Fruit fly (Drosophila melanogaster) whole organism, embryonic: Measurements from ENCODE around the gene CG34417.

ENCODE experiments used
- Aef1 ChIP-seq: fragments of 200-800 bp; sonication (Bioruptor generic); IDR thresholded peaks from 3 replicates; pipeline ENCODE4 v1.3.6; 2022; ENCODE audit warnings: missing biosample characterization, missing genetic modification characterization
- CG10267 ChIP-seq: fragments of 200-800 bp; sonication (Bioruptor generic); optimal IDR thresholded peaks from 2 replicates; lab custom pipeline; 2018; ENCODE audit warnings: missing biosample characterization, mild to moderate bottlenecking, missing genetic modification characterization, moderate library complexity
- CG17186 ChIP-seq: fragments of 200-800 bp; sonication (Bioruptor generic); optimal IDR thresholded peaks from 3 replicates; lab custom pipeline; 2017; ENCODE audit warnings: missing biosample characterization, missing genetic modification reagents, missing genetic modification characterization
- CG2712 ChIP-seq: fragments of 200-800 bp; optimal IDR thresholded peaks from 3 replicates; lab custom pipeline; 2019; ENCODE audit warnings: missing biosample characterization, mild to moderate bottlenecking, missing genetic modification characterization, moderate library complexity
- CG30020 ChIP-seq: fragments of 200-800 bp; optimal IDR thresholded peaks from 2 replicates; lab custom pipeline; 2019; ENCODE audit warnings: missing biosample characterization, mild to moderate bottlenecking, missing genetic modification characterization, moderate library complexity
- CG32767 ChIP-seq: fragments of 200-800 bp; sonication (Bioruptor generic); IDR thresholded peaks from 2 replicates; pipeline ENCODE4 v1.3.6; 2022; ENCODE audit warnings: missing biosample characterization, missing genetic modification characterization
- CG4282 ChIP-seq: fragments of 200-800 bp; sonication (Bioruptor generic); optimal IDR thresholded peaks from 2 replicates; lab custom pipeline; 2016; ENCODE audit warnings: missing biosample characterization, missing genetic modification characterization
- CG6683 ChIP-seq: fragments of 200-800 bp; sonication (Bioruptor generic); optimal IDR thresholded peaks from 2 replicates; lab custom pipeline; 2017; ENCODE audit warnings: missing biosample characterization, mild to moderate bottlenecking, missing genetic modification characterization, missing genetic modification reagents
- Fer2 ChIP-seq: fragments of 200-800 bp; sonication (Bioruptor generic); optimal IDR thresholded peaks from 2 replicates; lab custom pipeline; 2018; ENCODE audit warnings: missing biosample characterization, mild to moderate bottlenecking, missing genetic modification characterization, moderate library complexity
- Med ChIP-seq: fragments of 200-800 bp; sonication (Bioruptor generic); peaks from one replicate; lab custom pipeline; 2016; ENCODE audit warnings: missing biosample characterization, missing genetic modification characterization, mild to moderate bottlenecking, inconsistent platforms, moderate library complexity
- Myb ChIP-seq: fragments of 200-800 bp; sonication (Bioruptor generic); optimal IDR thresholded peaks from 2 replicates; lab custom pipeline; 2016; ENCODE audit warnings: missing biosample characterization, missing genetic modification characterization
- NC2α ChIP-seq: fragments of 200-800 bp; sonication (Bioruptor generic); optimal IDR thresholded peaks from 2 replicates; lab custom pipeline; 2016; ENCODE audit warnings: missing biosample characterization, missing genetic modification characterization
- Optix ChIP-seq: fragments of 200-800 bp; sonication (Bioruptor generic); IDR thresholded peaks from 3 replicates; pipeline ENCODE4 v1.3.6; 2022; ENCODE audit warnings: missing biosample characterization, missing genetic modification characterization
- PHDP ChIP-seq: fragments of 200-800 bp; sonication (Bioruptor generic); optimal IDR thresholded peaks from 3 replicates; lab custom pipeline; 2018; ENCODE audit warnings: missing biosample characterization, mild to moderate bottlenecking, missing genetic modification characterization, moderate library complexity
- Rx ChIP-seq: fragments of 200-800 bp; sonication (Bioruptor generic); IDR thresholded peaks from 2 replicates; pipeline ENCODE4 v1.3.6; 2022; ENCODE audit warnings: missing biosample characterization, missing genetic modification characterization
- Sry-δ ChIP-seq: fragments of 200-800 bp; sonication (Bioruptor generic); optimal IDR thresholded peaks from 2 replicates; lab custom pipeline; 2016; ENCODE audit warnings: missing biosample characterization, missing genetic modification characterization
- Stat92E ChIP-seq, 3 experiments: fragments of >200 bp in 2 of 3; fragments of 200-800 bp in 1 of 3; sonication (Bioruptor generic) in 1 of 3; optimal IDR thresholded peaks; 2 replicates each; lab custom pipeline; 2017 to 2019; ENCODE audit warnings: missing biosample characterization in 3 of 3, missing genetic modification characterization in 3 of 3, mild to moderate bottlenecking in 1 of 3, moderate library complexity in 1 of 3
- abd-A ChIP-seq: fragments of 200-800 bp; sonication (Bioruptor generic); optimal IDR thresholded peaks from 3 replicates; lab custom pipeline; 2019; ENCODE audit warnings: missing biosample characterization, mild to moderate bottlenecking, missing genetic modification characterization, moderate library complexity
- ac ChIP-seq: fragments of 200-800 bp; sonication (Bioruptor generic); optimal IDR thresholded peaks from 3 replicates; lab custom pipeline; 2017; ENCODE audit warnings: missing biosample characterization, mild to moderate bottlenecking, missing genetic modification characterization
- ato ChIP-seq: fragments of 200-800 bp; sonication (Bioruptor generic); IDR thresholded peaks from 2 replicates; pipeline ENCODE4 v1.3.6; 2022; ENCODE audit warnings: missing biosample characterization, missing genetic modification characterization; ENCODE audit not compliant: partially characterized antibody
- caup ChIP-seq: fragments of 200-800 bp; sonication (Bioruptor generic); optimal IDR thresholded peaks from 3 replicates; lab custom pipeline; 2017; ENCODE audit warnings: missing biosample characterization, mild to moderate bottlenecking, missing genetic modification characterization, moderate library complexity; ENCODE audit not compliant: severe bottlenecking
- chif ChIP-seq, 2 experiments: fragments of 200-800 bp; sonication (Bioruptor generic); optimal IDR thresholded peaks; 3 replicates each; lab custom pipeline; 2016; ENCODE audit warnings: missing biosample characterization in 2 of 2, missing genetic modification characterization in 2 of 2
- chm ChIP-seq: fragments of 200-800 bp; sonication (Bioruptor generic); IDR thresholded peaks from 2 replicates; pipeline ENCODE4 v1.3.6; 2022; ENCODE audit warnings: missing biosample characterization, missing genetic modification characterization
- danr ChIP-seq: fragments of 200-800 bp; sonication (Bioruptor generic); IDR thresholded peaks from 2 replicates; pipeline ENCODE4 v1.3.6; 2022; ENCODE audit warnings: missing biosample characterization, missing genetic modification characterization
- dm ChIP-seq: fragments of 200-800 bp; sonication (Bioruptor generic); optimal IDR thresholded peaks from 3 replicates; lab custom pipeline; 2016; ENCODE audit warnings: missing biosample characterization, missing genetic modification characterization
- fd102C ChIP-seq: fragments of 200-800 bp; sonication (Bioruptor generic); optimal IDR thresholded peaks from 2 replicates; lab custom pipeline; 2018; ENCODE audit warnings: missing biosample characterization, mild to moderate bottlenecking, missing genetic modification characterization, moderate library complexity
- gce ChIP-seq: fragments of 200-800 bp; sonication (Bioruptor generic); IDR thresholded peaks from 3 replicates; pipeline ENCODE4 v1.3.6; 2022; ENCODE audit warnings: missing biosample characterization, missing genetic modification characterization
- gem ChIP-seq: fragments of 200-800 bp; sonication (Bioruptor generic); optimal IDR thresholded peaks from 2 replicates; lab custom pipeline; 2019; ENCODE audit warnings: missing biosample characterization, mild to moderate bottlenecking, missing genetic modification characterization, moderate library complexity
- hth ChIP-seq: fragments of >200 bp; optimal IDR thresholded peaks from 2 replicates; lab custom pipeline; 2017; ENCODE audit warnings: inconsistent platforms
- jing ChIP-seq: fragments of 200-800 bp; sonication (Bioruptor generic); optimal IDR thresholded peaks from 2 replicates; lab custom pipeline; 2018; ENCODE audit warnings: missing biosample characterization, mild to moderate bottlenecking, missing genetic modification characterization
- kah ChIP-seq: fragments of 200-800 bp; sonication (Bioruptor generic); optimal IDR thresholded peaks from 2 replicates; lab custom pipeline; 2018; ENCODE audit warnings: missing biosample characterization, mild to moderate bottlenecking, missing genetic modification characterization
- lola ChIP-seq, 3 experiments: fragments of >200 bp in 2 of 3; fragments of 200-800 bp in 1 of 3; sonication (Bioruptor generic) in 1 of 3; optimal IDR thresholded peaks; 2 replicates each; lab custom pipeline; 2017 to 2019; ENCODE audit warnings: missing biosample characterization in 3 of 3, missing genetic modification characterization in 3 of 3, mild to moderate bottlenecking in 1 of 3, moderate library complexity in 1 of 3
- maf-S ChIP-seq: fragments of 200-800 bp; sonication (Bioruptor generic); optimal IDR thresholded peaks from 2 replicates; lab custom pipeline; 2016; ENCODE audit warnings: missing biosample characterization, missing genetic modification characterization
- mirr ChIP-seq: fragments of 200-800 bp; sonication (Bioruptor generic); optimal IDR thresholded peaks from 3 replicates; lab custom pipeline; 2018; ENCODE audit warnings: missing biosample characterization, mild to moderate bottlenecking, missing genetic modification characterization
- nerfin-1 ChIP-seq: fragments of 200-800 bp; sonication (Bioruptor generic); optimal IDR thresholded peaks from 3 replicates; lab custom pipeline; 2019; ENCODE audit warnings: missing biosample characterization, mild to moderate bottlenecking, missing genetic modification characterization, moderate library complexity
- nom ChIP-seq: fragments of 200-800 bp; sonication (Bioruptor generic); optimal IDR thresholded peaks from 2 replicates; lab custom pipeline; 2017; ENCODE audit warnings: missing biosample characterization, missing genetic modification characterization, mild to moderate bottlenecking, moderate library complexity, missing genetic modification reagents
- odd ChIP-seq: fragments of 200-800 bp; sonication (Bioruptor generic); optimal IDR thresholded peaks from 2 replicates; lab custom pipeline; 2017; ENCODE audit warnings: missing biosample characterization, mild to moderate bottlenecking, missing genetic modification characterization
- ro ChIP-seq: fragments of 200-800 bp; sonication (Bioruptor generic); IDR thresholded peaks from 2 replicates; pipeline ENCODE4 v1.3.6; 2022; ENCODE audit warnings: missing biosample characterization, missing genetic modification characterization
- sd ChIP-seq: fragments of 200-800 bp; sonication (Bioruptor generic); optimal IDR thresholded peaks from 3 replicates; lab custom pipeline; 2018; ENCODE audit warnings: missing biosample characterization, mild to moderate bottlenecking, missing genetic modification characterization, moderate library complexity
- sima ChIP-seq: fragments of 200-800 bp; sonication (Bioruptor generic); optimal IDR thresholded peaks from 2 replicates; lab custom pipeline; 2016; ENCODE audit warnings: missing biosample characterization, missing genetic modification characterization
- sisA ChIP-seq: fragments of 200-800 bp; sonication (Bioruptor generic); IDR thresholded peaks from 2 replicates; pipeline ENCODE4 v1.3.6; 2022; ENCODE audit warnings: missing biosample characterization, missing genetic modification characterization
- yki ChIP-seq: fragments of >200 bp; optimal IDR thresholded peaks from 3 replicates; lab custom pipeline; 2018

Gene CG34417

dm6 chrX:6592093-6592492 is 51.5 kb downstream of the CG34417 start (continued):
- TF ChIP-seq kah: no peak
- peak; percentile 31 for TF ChIP-seq PHDP (tag; lab: Kevin White, UChicago)
- TF ChIP-seq caup (GFP tag; lab: Kevin White, UChicago): peak; percentile 74
- no peak for TF ChIP-seq abd-A (tag; lab: Kevin White, UChicago)
- TF ChIP-seq dm: no peak
- no peak for TF ChIP-seq sisA (GFP tag; lab: Robert Waterston, UW)
- no peak for TF ChIP-seq CG30020 (tag; lab: Kevin White, UChicago)
- TF ChIP-seq Sry-δ (GFP tag; lab: Kevin White, UChicago): no peak
- no peak for TF ChIP-seq lola (GFP tag; optimal IDR thresholded peaks at IDR 0.05; lab: Kevin White, UChicago)
- TF ChIP-seq CG32767 (GFP tag; lab: Robert Waterston, UW): no peak
- TF ChIP-seq ato (GFP tag; lab: Robert Waterston, UW): no peak
- TF ChIP-seq sima (GFP tag; lab: Kevin White, UChicago): no peak
- TF ChIP-seq CG17186 (GFP tag; lab: Kevin White, UChicago): no peak
- peak; percentile 19 for TF ChIP-seq mirr (GFP tag; lab: Kevin White, UChicago)
- no peak for TF ChIP-seq CG10267 (tag; lab: Kevin White, UChicago)
- no peak for TF ChIP-seq NC2α (GFP tag; lab: Kevin White, UChicago)
- TF ChIP-seq Aef1 (GFP tag; lab: Robert Waterston, UW): no peak
- no peak for TF ChIP-seq yki
- no peak for TF ChIP-seq hth (lab: Kevin White, UChicago)
- no peak for TF ChIP-seq sd (tag; lab: Kevin White, UChicago)
- TF ChIP-seq Stat92E (GFP tag; optimal IDR thresholded peaks at IDR 0.05; lab: Kevin White, UChicago): no peak
- TF ChIP-seq CG2712 (tag; lab: Kevin White, UChicago): no peak
- no peak for TF ChIP-seq Rx (GFP tag; lab: Robert Waterston, UW)
- TF ChIP-seq Myb: no peak
- TF ChIP-seq nerfin-1: no peak
- TF ChIP-seq odd (GFP tag; lab: Kevin White, UChicago): peak; percentile 20
- TF ChIP-seq chif (GFP tag; optimal IDR thresholded peaks at IDR 0.05; lab: Kevin White, UChicago): no peak
- no peak for TF ChIP-seq ro (GFP tag; lab: Robert Waterston, UW)
- TF ChIP-seq fd102C (GFP tag; lab: Kevin White, UChicago): no peak
- TF ChIP-seq danr (GFP tag; lab: Robert Waterston, UW): no peak

dm6 chrX:6592745-6593144 is 52.2 kb downstream of the CG34417 start:
- 0 out of 3 replicates have a peak, but pooled peaks have one; percentile 12 for TF ChIP-seq Optix (GFP tag; lab: Robert Waterston, UW)
- TF ChIP-seq ac (GFP tag; lab: Kevin White, UChicago): no peak
- no peak for TF ChIP-seq CG6683
- no peak for TF ChIP-seq CG2712 (tag; lab: Kevin White, UChicago)
- peak; percentile 32 for TF ChIP-seq nom
- TF ChIP-seq chm (GFP tag; lab: Robert Waterston, UW): no peak
- no peak for TF ChIP-seq maf-S
- peak; percentile 0 for TF ChIP-seq Med (GFP tag; lab: Kevin White, UChicago)
- no peak for TF ChIP-seq CG4282 (GFP tag; lab: Kevin White, UChicago)
- no peak for TF ChIP-seq gem (tag; lab: Kevin White, UChicago)
- TF ChIP-seq, all 482 proteins: peak for 3

- no peak for TF ChIP-seq gce (GFP tag; lab: Robert Waterston, UW)
- no peak for TF ChIP-seq jing
- no peak for TF ChIP-seq Fer2 (tag; lab: Kevin White, UChicago)
These were observed 56.2 kb downstream of the CG34417 start, which contains the start of gene APC7 for dm6 chrX:6596788-6597187. APC7 (plus strand) TSS chrX:6597088.
